Worm (Caenorhabditis elegans): ENCODE measurements around the gene T19H12.6.

ce11 chrV:4926371-4926770 is 48.9 kb upstream of the T19H12.6 start, which contains the start of gene srh-21:
- TF ChIP-seq aly-1 (tag; optimal IDR thresholded peaks at IDR 0.05), result no peak
- no peak for TF ChIP-seq tbx-11 (GFP tag; IDR thresholded peaks at IDR 0.05)
- TF ChIP-seq hnd-1 (tag; optimal IDR thresholded peaks at IDR 0.05), result no peak
- no peak for TF ChIP-seq ama-1 (optimal IDR thresholded peaks at IDR 0.05)
- no peak for TF ChIP-seq sea-1 (GFP tag; conservative IDR thresholded peaks at IDR 0.05)
- TF ChIP-seq flt-1 (GFP tag; IDR thresholded peaks at IDR 0.05), result no peak
- TF ChIP-seq hmg-4 (GFP tag; optimal IDR thresholded peaks at IDR 0.05), result no peak

Measured in whole organism, early embryonic.